Fruit fly (Drosophila melanogaster) whole organism, embryonic: ENCODE data around the gene Mms19.

ENCODE experiments used
- CG10209 ChIP-seq: fragments of 200-800 bp; sonication (Bioruptor generic); optimal IDR thresholded peaks from 3 replicates; lab custom pipeline; 2017; ENCODE audit warnings: missing biosample characterization, mild to moderate bottlenecking, missing genetic modification characterization, missing genetic modification reagents
- CG11093 ChIP-seq: fragments of 200-800 bp; sonication (Bioruptor generic); IDR thresholded peaks from 3 replicates; pipeline ENCODE4 v1.3.6; 2022; ENCODE audit warnings: missing biosample characterization, missing genetic modification characterization
- CG12071 ChIP-seq: fragments of 200-800 bp; sonication (Bioruptor generic); optimal IDR thresholded peaks from 3 replicates; lab custom pipeline; 2018; ENCODE audit warnings: missing biosample characterization, mild to moderate bottlenecking, missing genetic modification characterization
- CG12942 ChIP-seq: fragments of 200-800 bp; sonication (Bioruptor generic); optimal IDR thresholded peaks from 3 replicates; lab custom pipeline; 2016; ENCODE audit warnings: missing biosample characterization, missing genetic modification characterization
- CG13775 ChIP-seq: fragments of 200-800 bp; sonication (Bioruptor generic); optimal IDR thresholded peaks from 3 replicates; lab custom pipeline; 2017; ENCODE audit warnings: missing biosample characterization, mild to moderate bottlenecking, missing genetic modification characterization
- CG14014 ChIP-seq: fragments of 200-800 bp; sonication (Bioruptor generic); IDR thresholded peaks from 2 replicates; pipeline ENCODE4 v1.3.6; 2022; ENCODE audit warnings: missing biosample characterization, missing genetic modification characterization
- CG15479 ChIP-seq: fragments of 200-800 bp; sonication (Bioruptor generic); optimal IDR thresholded peaks from 3 replicates; lab custom pipeline; 2019; ENCODE audit warnings: missing biosample characterization, mild to moderate bottlenecking, missing genetic modification characterization, moderate library complexity
- CG16863 ChIP-seq: fragments of 200-800 bp; sonication (Bioruptor generic); optimal IDR thresholded peaks from 3 replicates; lab custom pipeline; 2016; ENCODE audit warnings: missing biosample characterization, missing genetic modification characterization
- CG18262 ChIP-seq: fragments of 200-800 bp; optimal IDR thresholded peaks from 3 replicates; lab custom pipeline; 2019; ENCODE audit warnings: missing biosample characterization, mild to moderate bottlenecking, missing genetic modification characterization, moderate library complexity
- CG3726 ChIP-seq: fragments of 200-800 bp; sonication (Bioruptor generic); IDR thresholded peaks from 3 replicates; pipeline ENCODE4, ENCODE4 v1.3.6; 2022; ENCODE audit warnings: missing biosample characterization, missing genetic modification characterization
- CG5245 ChIP-seq: fragments of 200-800 bp; sonication (Bioruptor generic); optimal IDR thresholded peaks from 3 replicates; lab custom pipeline; 2016; ENCODE audit warnings: missing biosample characterization, missing genetic modification characterization
- CG7786 ChIP-seq: fragments of 200-800 bp; sonication (Bioruptor generic); optimal IDR thresholded peaks from 2 replicates; lab custom pipeline; 2016; ENCODE audit warnings: missing biosample characterization, missing genetic modification characterization
- CG8388 ChIP-seq: fragments of 200-800 bp; sonication (Bioruptor generic); optimal IDR thresholded peaks from 2 replicates; lab custom pipeline; 2019; ENCODE audit warnings: missing biosample characterization, mild to moderate bottlenecking, missing genetic modification characterization, moderate library complexity
- CG9727 ChIP-seq: fragments of 200-800 bp; sonication (Bioruptor generic); optimal IDR thresholded peaks from 3 replicates; lab custom pipeline; 2017; ENCODE audit warnings: missing biosample characterization, mild to moderate bottlenecking, missing genetic modification characterization
- CG9817 ChIP-seq: fragments of 200-800 bp; sonication (Bioruptor generic); optimal IDR thresholded peaks from 2 replicates; lab custom pipeline; 2018; ENCODE audit warnings: missing biosample characterization, mild to moderate bottlenecking, missing genetic modification characterization, moderate library complexity
- Dbx ChIP-seq: fragments of 200-800 bp; sonication (Bioruptor generic); IDR thresholded peaks from 3 replicates; pipeline ENCODE4 v1.3.6; 2022; ENCODE audit warnings: missing biosample characterization, missing genetic modification characterization
- E2f1 ChIP-seq: fragments of 200-800 bp; sonication (Bioruptor generic); IDR thresholded peaks from 2 replicates; pipeline ENCODE4 v1.3.6; 2022; ENCODE audit warnings: missing biosample characterization, missing genetic modification characterization
- Fer2 ChIP-seq: fragments of 200-800 bp; sonication (Bioruptor generic); optimal IDR thresholded peaks from 2 replicates; lab custom pipeline; 2018; ENCODE audit warnings: missing biosample characterization, mild to moderate bottlenecking, missing genetic modification characterization, moderate library complexity
- HLH3B ChIP-seq: fragments of 200-800 bp; sonication (Bioruptor generic); IDR thresholded peaks from 2 replicates; pipeline ENCODE4 v1.3.6; 2022; ENCODE audit warnings: missing biosample characterization, missing genetic modification characterization
- MBD-R2 ChIP-seq: fragments of 200-800 bp; sonication (Bioruptor generic); IDR thresholded peaks from 2 replicates; pipeline ENCODE4 v1.3.6; 2022; ENCODE audit warnings: missing biosample characterization, missing genetic modification characterization
- Mes4 ChIP-seq: fragments of 200-800 bp; sonication (Bioruptor generic); optimal IDR thresholded peaks from 2 replicates; lab custom pipeline; 2016; ENCODE audit warnings: missing biosample characterization, missing genetic modification characterization
- Nf-YA ChIP-seq: fragments of 200-800 bp; sonication (Bioruptor generic); IDR thresholded peaks from 2 replicates; pipeline ENCODE4 v1.3.6; 2022; ENCODE audit warnings: missing biosample characterization, missing genetic modification characterization
- Opbp ChIP-seq: fragments of 200-800 bp; sonication (Bioruptor generic); IDR thresholded peaks from 3 replicates; pipeline ENCODE4 v1.3.6; 2022; ENCODE audit warnings: missing biosample characterization, missing genetic modification characterization; ENCODE audit not compliant: partially characterized antibody
- Pdp1 ChIP-seq, 2 experiments: fragments of 200-800 bp; sonication (Bioruptor generic); optimal IDR thresholded peaks; 3 replicates each; lab custom pipeline; 2016; ENCODE audit warnings: missing biosample characterization in 2 of 2, missing genetic modification characterization in 2 of 2, mild to moderate bottlenecking in 1 of 2, moderate library complexity in 1 of 2
- Xrp1 ChIP-seq: fragments of 200-800 bp; sonication (Bioruptor generic); IDR thresholded peaks from 2 replicates; pipeline ENCODE4 v1.3.6; 2022; ENCODE audit warnings: missing biosample characterization, missing genetic modification characterization
- abd-A ChIP-seq: fragments of 200-800 bp; sonication (Bioruptor generic); optimal IDR thresholded peaks from 3 replicates; lab custom pipeline; 2019; ENCODE audit warnings: missing biosample characterization, mild to moderate bottlenecking, missing genetic modification characterization, moderate library complexity
- bcd ChIP-seq: fragments of 200-800 bp; sonication (Bioruptor generic); optimal IDR thresholded peaks from 2 replicates; lab custom pipeline; 2017; ENCODE audit warnings: missing biosample characterization, mild to moderate bottlenecking, missing genetic modification characterization
- br ChIP-seq: fragments of >200 bp; optimal IDR thresholded peaks from 2 replicates; lab custom pipeline; 2017
- corto ChIP-seq: fragments of 200-800 bp; sonication (Bioruptor generic); optimal IDR thresholded peaks from 2 replicates; lab custom pipeline; 2016; ENCODE audit warnings: missing biosample characterization, mild to moderate bottlenecking, missing genetic modification characterization, moderate library complexity
- croc ChIP-seq: fragments of 200-800 bp; sonication (Bioruptor generic); conservative IDR thresholded peaks from 3 replicates; pipeline ENCODE4 v1.3.6; 2022; ENCODE audit warnings: missing biosample characterization, missing genetic modification characterization
- en ChIP-seq: fragments of 200-800 bp; sonication (Bioruptor generic); optimal IDR thresholded peaks from 2 replicates; lab custom pipeline; 2016; ENCODE audit warnings: missing biosample characterization, missing genetic modification characterization
- ewg ChIP-seq: fragments of 200-800 bp; sonication (Bioruptor generic); optimal IDR thresholded peaks from 3 replicates; lab custom pipeline; 2017; ENCODE audit warnings: mild to moderate bottlenecking, missing biosample characterization, missing genetic modification reagents, missing genetic modification characterization
- fru ChIP-seq: fragments of >200 bp; optimal IDR thresholded peaks from 2 replicates; lab custom pipeline; 2017
- insv ChIP-seq, 2 experiments: fragments of 200-800 bp; sonication (Bioruptor generic); optimal IDR thresholded peaks; 3 replicates each; lab custom pipeline; 2016 to 2018; ENCODE audit warnings: missing biosample characterization in 2 of 2, missing genetic modification characterization in 2 of 2
- ken ChIP-seq: fragments of 200-800 bp; sonication (Bioruptor generic); IDR thresholded peaks from 3 replicates; pipeline ENCODE4 v1.3.6; 2022; ENCODE audit warnings: missing biosample characterization, missing genetic modification characterization
- lab ChIP-seq: fragments of 200-800 bp; sonication (Bioruptor generic); optimal IDR thresholded peaks from 3 replicates; lab custom pipeline; 2017; ENCODE audit warnings: missing biosample characterization, missing genetic modification characterization, mild to moderate bottlenecking, moderate library complexity, missing genetic modification reagents
- nmo ChIP-seq: fragments of 200-800 bp; sonication (Bioruptor generic); optimal IDR thresholded peaks from 2 replicates; lab custom pipeline; 2018; ENCODE audit warnings: missing biosample characterization, mild to moderate bottlenecking, missing genetic modification characterization, moderate library complexity
- pzg ChIP-seq: fragments of 200-800 bp; sonication (Bioruptor generic); optimal IDR thresholded peaks from 3 replicates; lab custom pipeline; 2018; ENCODE audit warnings: missing biosample characterization, mild to moderate bottlenecking, missing genetic modification characterization, moderate library complexity
- ranshi ChIP-seq: fragments of 200-800 bp; sonication (Bioruptor generic); IDR thresholded peaks from 2 replicates; pipeline ENCODE4 v1.3.6; 2022; ENCODE audit warnings: missing biosample characterization, missing genetic modification characterization
- run ChIP-seq: fragments of 200-800 bp; sonication (Bioruptor generic); optimal IDR thresholded peaks from 3 replicates; lab custom pipeline; 2018; ENCODE audit warnings: missing biosample characterization, mild to moderate bottlenecking, missing genetic modification characterization
- sna ChIP-seq: fragments of 200-800 bp; sonication (Bioruptor generic); IDR thresholded peaks from 2 replicates; pipeline ENCODE4 v1.3.6; 2022; ENCODE audit warnings: missing biosample characterization, missing genetic modification characterization; ENCODE audit not compliant: partially characterized antibody
- so ChIP-seq: fragments of 200-800 bp; sonication (Bioruptor generic); IDR thresholded peaks from 3 replicates; pipeline ENCODE4 v1.3.6; 2022; ENCODE audit warnings: missing biosample characterization, missing genetic modification characterization
- sob ChIP-seq: fragments of 200-800 bp; sonication (Bioruptor generic); IDR thresholded peaks from 2 replicates; pipeline ENCODE4 v1.3.6; 2022; ENCODE audit warnings: missing biosample characterization, missing genetic modification characterization
- stwl ChIP-seq: fragments of 200-800 bp; sonication (Bioruptor generic); optimal IDR thresholded peaks from 3 replicates; lab custom pipeline; 2018; ENCODE audit warnings: missing biosample characterization, mild to moderate bottlenecking, missing genetic modification characterization, moderate library complexity
- tgo ChIP-seq: fragments of 200-800 bp; sonication (Bioruptor generic); IDR thresholded peaks from 3 replicates; pipeline ENCODE4 v1.3.6; 2022; ENCODE audit warnings: missing biosample characterization, missing genetic modification characterization
- tll ChIP-seq, 2 experiments: fragments of 200-800 bp in 1 of 2; fragments of >200 bp in 1 of 2; sonication (Bioruptor generic) in 1 of 2; optimal IDR thresholded peaks; 2 replicates each; lab custom pipeline; 2017 to 2019; ENCODE audit warnings: missing biosample characterization in 2 of 2, missing genetic modification characterization in 2 of 2, mild to moderate bottlenecking in 1 of 2, moderate library complexity in 1 of 2
- trem ChIP-seq: fragments of 200-800 bp; optimal IDR thresholded peaks from 3 replicates; lab custom pipeline; 2019; ENCODE audit warnings: missing biosample characterization, mild to moderate bottlenecking, missing genetic modification characterization, moderate library complexity
- ttk ChIP-seq: fragments of 200-800 bp; sonication (Bioruptor generic); IDR thresholded peaks from 2 replicates; pipeline ENCODE4 v2.1.2; 2022; ENCODE audit warnings: missing biosample characterization, missing genetic modification characterization

Mms19 gene

dm6 chr3R:5263311-5264250, 31.2 kb downstream of the Mms19 start (continued):
- TF ChIP-seq croc (GFP tag; lab: Robert Waterston, UW) (peak; percentile 46; the same call in 2 of the 3 replicates), Opbp (GFP tag; lab: Robert Waterston, UW) (peak; percentile 33; the same call in 1 of the 3 replicates), CG11093 (GFP tag; lab: Robert Waterston, UW) (peak; percentile 73; the same call in 1 of the 3 replicates), CG15479 (peak; percentile 74), CG8388 (GFP tag; lab: Kevin White, UChicago) (peak; percentile 83), Fer2 (tag; lab: Kevin White, UChicago) (peak; percentile 61), ewg (GFP tag; lab: Kevin White, UChicago) (peak; percentile 73), E2f1 (peak; percentile 72), CG9727 (GFP tag; lab: Kevin White, UChicago) (peak; percentile 91), CG16863 (GFP tag; lab: Kevin White, UChicago) (no peak), Pdp1 (GFP tag; optimal IDR thresholded peaks at IDR 0.05; lab: Kevin White, UChicago) (peak; percentile 44 to 76), CG3726 (GFP tag; lab: Robert Waterston, UW) (0 out of 3 replicates have a peak, but pooled peaks have one; percentile 64), CG7786 (GFP tag; lab: Kevin White, UChicago) (peak; percentile 2), ttk (peak; percentile 70), MBD-R2 (GFP tag; lab: Robert Waterston, UW) (peak; percentile 36; the same call in 1 of the 2 replicates), en (no peak), CG10209 (peak; percentile 91), Dbx (GFP tag; lab: Robert Waterston, UW) (no peak; the same call in 1 of the 3 replicates), Mes4 (GFP tag; lab: Kevin White, UChicago) (no peak), Xrp1 (GFP tag; lab: Robert Waterston, UW) (peak; percentile 74), CG12942 (GFP tag; lab: Kevin White, UChicago) (peak; percentile 70), CG13775 (GFP tag; lab: Kevin White, UChicago) (peak; percentile 88), so (peak; percentile 88; the same call in 2 of the 3 replicates), CG5245 (GFP tag; lab: Kevin White, UChicago) (peak; percentile 52), CG14014 (GFP tag; lab: Robert Waterston, UW) (peak; percentile 79), abd-A (tag; lab: Kevin White, UChicago) (peak; percentile 84), sob (GFP tag; lab: Robert Waterston, UW) (peak; percentile 63; the same call in 1 of the 2 replicates), stwl (no peak), sna (peak; percentile 50; the same call in 1 of the 2 replicates), ranshi (no peak; the same call in 1 of the 2 replicates), run (tag; lab: Kevin White, UChicago) (peak; percentile 72), HLH3B (GFP tag; lab: Robert Waterston, UW) (peak; percentile 76), bcd (GFP tag; lab: Kevin White, UChicago) (peak; percentile 86), insv (GFP tag; optimal IDR thresholded peaks at IDR 0.05; lab: Kevin White, UChicago) (peak in 1 of 2 experiments; percentile 59), tgo (GFP tag; lab: Robert Waterston, UW) (peak; percentile 66), br (lab: Kevin White, UChicago) (no peak), nmo (peak; percentile 93), trem (tag; lab: Kevin White, UChicago) (peak; percentile 76), corto (GFP tag; lab: Kevin White, UChicago) (no peak), fru (lab: Kevin White, UChicago) (no peak), lab (peak; percentile 88), CG12071 (GFP tag; lab: Kevin White, UChicago) (peak; percentile 55), CG9817 (peak; percentile 85), pzg (GFP tag; lab: Kevin White, UChicago) (peak; percentile 0), ken (GFP tag; lab: Robert Waterston, UW) (0 out of 3 replicates have a peak, but pooled peaks have one; percentile 24), tll (GFP tag; optimal IDR thresholded peaks at IDR 0.05; lab: Kevin White, UChicago) (no peak), CG18262 (tag; lab: Kevin White, UChicago) (peak; percentile 92), Nf-YA (peak; percentile 15; the same call in 1 of the 2 replicates)
